Worm (Caenorhabditis elegans) whole organism, L3 larva: ENCODE measurements around the gene ubc-22.
A peak's percentile ranks its signal among the peaks of the same experiment; 100 is the strongest.

Experiments
- ZK546.5 ChIP-seq: sonication (generic microtip); optimal IDR thresholded peaks from 2 replicates; lab custom pipeline; 2017; ENCODE audit warnings: missing biosample characterization, missing genetic modification characterization
- aly-2 ChIP-seq: fragments of 150-350 bp; optimal IDR thresholded peaks from 2 replicates; lab custom pipeline; 2014; ENCODE audit warnings: missing biosample characterization, missing genetic modification characterization
- ceh-82 ChIP-seq: fragments of 150-350 bp; optimal IDR thresholded peaks from 2 replicates; lab custom pipeline; 2014; ENCODE audit warnings: missing biosample characterization, missing genetic modification characterization
- ceh-9 ChIP-seq: sonication (generic microtip); optimal IDR thresholded peaks from 2 replicates; lab custom pipeline; 2018; ENCODE audit warnings: missing biosample characterization, missing genetic modification characterization
- egl-27 ChIP-seq: sonication (generic microtip); optimal IDR thresholded peaks from 4 replicates; lab custom pipeline; 2017; ENCODE audit warnings: missing biosample characterization, missing genetic modification reagents, missing genetic modification characterization
- egl-5 ChIP-seq: fragments of 150-350 bp; optimal IDR thresholded peaks from 2 replicates; lab custom pipeline; 2017; ENCODE audit warnings: missing biosample characterization, missing genetic modification reagents, missing genetic modification characterization, inconsistent platforms
- elt-1 ChIP-seq: fragments of 150-350 bp; optimal IDR thresholded peaks from 2 replicates; lab custom pipeline; 2014; ENCODE audit warnings: missing biosample characterization, missing genetic modification characterization
- elt-2 ChIP-seq: sonication (generic microtip); optimal IDR thresholded peaks from 2 replicates; lab custom pipeline; 2016; ENCODE audit warnings: missing genetic modification reagents, mild to moderate bottlenecking, missing genetic modification characterization, missing compliant biosample characterization
- elt-3 ChIP-seq, 3 experiments: fragments of 150-350 bp in 1 of 3; sonication (generic microtip) in 2 of 3; optimal IDR thresholded peaks; 2 replicates in 2 of 3; 4 replicates in 1 of 3; lab custom pipeline; 2014 to 2017; ENCODE audit warnings: missing biosample characterization in 3 of 3, missing genetic modification characterization in 3 of 3
- hmg-11 ChIP-seq: sonication (generic microtip); optimal IDR thresholded peaks from 2 replicates; lab custom pipeline; 2016; ENCODE audit warnings: missing genetic modification characterization, missing compliant biosample characterization
- jun-1 ChIP-seq: fragments of 150-350 bp; optimal IDR thresholded peaks from 2 replicates; lab custom pipeline; 2014; ENCODE audit warnings: missing biosample characterization, missing genetic modification reagents, missing genetic modification characterization
- lin-39 ChIP-seq: fragments of 150-350 bp; optimal IDR thresholded peaks from 2 replicates; lab custom pipeline; 2018; ENCODE audit warnings: missing biosample characterization, missing genetic modification reagents, missing genetic modification characterization
- mdl-1 ChIP-seq: fragments of 150-350 bp; optimal IDR thresholded peaks from 2 replicates; lab custom pipeline; 2014; ENCODE audit warnings: missing biosample characterization, missing genetic modification characterization
- mml-1 ChIP-seq: fragments of 150-350 bp; sonication (generic microtip); optimal IDR thresholded peaks from 3 replicates; lab custom pipeline; 2014; ENCODE audit warnings: missing biosample characterization, missing genetic modification characterization
- nfya-1 ChIP-seq: sonication (generic microtip); optimal IDR thresholded peaks from 2 replicates; lab custom pipeline; 2017; ENCODE audit warnings: missing genetic modification characterization, mild to moderate bottlenecking, missing compliant biosample characterization, antibody characterized with exemption, moderate library complexity; ENCODE audit not compliant: insufficient read depth
- nhr-11 ChIP-seq: fragments of 150-350 bp; optimal IDR thresholded peaks from 2 replicates; lab custom pipeline; 2014; ENCODE audit warnings: missing biosample characterization, missing genetic modification characterization
- nhr-12 ChIP-seq: fragments of 150-350 bp; optimal IDR thresholded peaks from 2 replicates; lab custom pipeline; 2014; ENCODE audit warnings: missing biosample characterization, missing genetic modification characterization
- nhr-23 ChIP-seq: fragments of 150-350 bp; optimal IDR thresholded peaks from 2 replicates; lab custom pipeline; 2014; ENCODE audit warnings: missing biosample characterization, missing genetic modification reagents, missing genetic modification characterization
- nhr-25 ChIP-seq: sonication (generic microtip); optimal IDR thresholded peaks from 2 replicates; lab custom pipeline; 2017; ENCODE audit warnings: missing biosample characterization, missing genetic modification characterization
- nhr-28 ChIP-seq: fragments of 150-350 bp; optimal IDR thresholded peaks from 2 replicates; lab custom pipeline; 2014; ENCODE audit warnings: missing biosample characterization, missing genetic modification characterization
- nhr-67 ChIP-seq: fragments of 150-350 bp; optimal IDR thresholded peaks from 2 replicates; lab custom pipeline; 2014; ENCODE audit warnings: missing biosample characterization, missing genetic modification characterization
- nhr-76 ChIP-seq: fragments of 150-350 bp; sonication (generic microtip); optimal IDR thresholded peaks from 5 replicates; lab custom pipeline; 2014; ENCODE audit warnings: missing biosample characterization, missing genetic modification characterization
- nhr-77 ChIP-seq: fragments of 150-350 bp; optimal IDR thresholded peaks from 2 replicates; lab custom pipeline; 2014; ENCODE audit warnings: missing biosample characterization, missing genetic modification characterization
- pha-4 ChIP-seq: fragments of 150-350 bp; optimal IDR thresholded peaks from 2 replicates; lab custom pipeline; 2014; ENCODE audit warnings: missing biosample characterization, missing genetic modification reagents, missing genetic modification characterization
- pqm-1 ChIP-seq: fragments of 150-350 bp; optimal IDR thresholded peaks from 2 replicates; lab custom pipeline; 2017; ENCODE audit warnings: missing biosample characterization, missing genetic modification characterization, inconsistent platforms
- sea-2 ChIP-seq: fragments of 150-350 bp; sonication (generic microtip); optimal IDR thresholded peaks from 4 replicates; lab custom pipeline; 2014; ENCODE audit warnings: missing biosample characterization, missing genetic modification reagents, missing genetic modification characterization
- snpc-4 ChIP-seq: fragments of 150-350 bp; optimal IDR thresholded peaks from 2 replicates; lab custom pipeline; 2014; ENCODE audit warnings: missing biosample characterization, missing genetic modification characterization
- tbx-2 ChIP-seq: sonication (generic microtip); optimal IDR thresholded peaks from 2 replicates; lab custom pipeline; 2016; ENCODE audit warnings: mild to moderate bottlenecking, missing genetic modification characterization, missing compliant biosample characterization

Gene ubc-22

ce11 chrX:8891393-8891953 lies 22.5 kb upstream of the ubc-22 start:
- no peak for TF ChIP-seq snpc-4 (tag; lab: Kevin White, UChicago)
- TF ChIP-seq lin-39 (tag; lab: Kevin White, UChicago): no peak
- no peak for TF ChIP-seq hmg-11 (tag; lab: Kevin White, UChicago)
- peak; percentile 10 for TF ChIP-seq pqm-1
- peak; percentile 44 for TF ChIP-seq elt-2 (tag; lab: Kevin White, UChicago)

DNA sequence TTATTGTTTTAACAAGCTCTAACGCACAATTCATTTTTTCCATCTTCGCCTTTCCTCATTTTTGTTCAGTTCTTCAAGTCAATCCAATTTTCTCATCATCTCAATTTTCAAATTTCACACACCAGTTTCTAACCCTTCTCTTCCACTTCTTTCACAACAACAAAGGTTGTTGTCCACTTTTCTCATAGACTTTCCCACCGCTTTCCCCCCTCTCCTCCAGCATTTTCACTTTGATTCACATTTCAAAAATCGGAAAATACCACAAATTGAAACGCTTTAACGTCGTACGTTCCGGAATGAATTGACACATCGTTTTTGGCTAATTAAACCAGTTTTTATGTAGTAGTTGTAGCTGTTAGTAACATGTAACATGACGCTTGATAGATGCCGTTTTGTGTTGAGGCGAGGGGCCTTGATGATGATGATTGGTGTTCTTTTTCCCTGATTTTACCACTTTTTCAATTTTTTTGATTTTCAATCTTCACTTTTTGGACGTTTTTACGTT lies 21.3 kb upstream of the ubc-22 start:
- no peak for TF ChIP-seq ceh-82 (tag; lab: Kevin White, UChicago)
- TF ChIP-seq pha-4 (tag; lab: Kevin White, UChicago): no peak
- TF ChIP-seq ZK546.5 (tag; lab: Kevin White, UChicago): no peak
- TF ChIP-seq mml-1 (tag; lab: Kevin White, UChicago): no peak
- TF ChIP-seq pqm-1: no peak
- TF ChIP-seq sea-2 (GFP tag; lab: Kevin White, UChicago): no peak
- TF ChIP-seq nfya-1 (tag; lab: Kevin White, UChicago): no peak
- TF ChIP-seq nhr-23 (tag; lab: Kevin White, UChicago): no peak
- TF ChIP-seq, all 47 proteins: peak for 0

ce11 chrX:8888835-8889234 lies 19.9 kb upstream of the ubc-22 start:
- TF ChIP-seq nhr-77 (tag; lab: Kevin White, UChicago) (no peak), nfya-1 (tag; lab: Kevin White, UChicago) (peak; percentile 14), egl-5 (tag; lab: Kevin White, UChicago) (peak; percentile 22)

DNA sequence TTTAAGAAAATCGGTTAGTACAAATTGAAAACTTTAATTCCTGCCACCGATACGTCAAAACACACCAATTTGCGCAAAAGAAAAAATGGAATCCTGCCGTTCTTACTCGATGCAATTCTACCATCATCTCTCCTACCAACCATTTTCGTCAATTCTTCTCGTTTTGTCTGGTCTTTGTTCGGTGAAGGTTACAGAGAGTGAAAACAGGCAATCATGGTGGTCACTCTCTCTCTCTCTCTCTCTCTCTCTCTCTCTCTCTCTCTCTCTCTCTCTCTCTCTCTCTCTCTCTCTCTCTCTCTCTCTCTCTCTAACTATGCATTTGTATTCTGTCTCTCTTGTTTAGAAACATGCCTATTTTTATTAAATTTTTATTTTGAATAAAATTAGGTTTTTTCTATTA lies 13.2 kb upstream of the ubc-22 start:
- peak; percentile 42 for TF ChIP-seq nhr-25
- TF ChIP-seq lin-39 (tag; lab: Kevin White, UChicago): no peak
- TF ChIP-seq, all 47 proteins: peak for 1

ce11 chrX:8879349-8879748 lies 10.4 kb upstream of the ubc-22 start, which contains the start of gene C06E2.2:
Gene C06E2.2 (plus strand): TSS chrX:8879649.
- no peak for TF ChIP-seq nhr-28 (tag; lab: Kevin White, UChicago)
- TF ChIP-seq ceh-9: no peak
- TF ChIP-seq jun-1 (tag; lab: Kevin White, UChicago): no peak
- TF ChIP-seq aly-2: no peak
- TF ChIP-seq nhr-11 (tag; lab: Kevin White, UChicago): no peak
- TF ChIP-seq mml-1 (tag; lab: Kevin White, UChicago): no peak
- TF ChIP-seq sea-2 (GFP tag; lab: Kevin White, UChicago): no peak
- no peak for TF ChIP-seq ZK546.5 (tag; lab: Kevin White, UChicago)
- no peak for TF ChIP-seq pqm-1
- TF ChIP-seq elt-3 (tag; optimal IDR thresholded peaks at IDR 0.05; lab: Kevin White, UChicago): no peak
- TF ChIP-seq tbx-2 (tag; lab: Kevin White, UChicago): no peak
- no peak for TF ChIP-seq snpc-4 (tag; lab: Kevin White, UChicago)
- no peak for TF ChIP-seq hmg-11 (tag; lab: Kevin White, UChicago)
- no peak for TF ChIP-seq elt-1 (tag; lab: Kevin White, UChicago)
- TF ChIP-seq nhr-76 (tag; lab: Kevin White, UChicago): no peak
- no peak for TF ChIP-seq elt-2 (tag; lab: Kevin White, UChicago)
- TF ChIP-seq egl-27 (tag; lab: Kevin White, UChicago): no peak

- no peak for TF ChIP-seq mdl-1 (tag; lab: Kevin White, UChicago)
- no peak for TF ChIP-seq aly-2
Measured at ce11 chrX:8878709-8879108, 9.7 kb upstream of the ubc-22 start.

- TF ChIP-seq egl-5 (tag; lab: Kevin White, UChicago) (no peak), egl-27 (tag; lab: Kevin White, UChicago) (no peak), nhr-12 (no peak), nfya-1 (tag; lab: Kevin White, UChicago) (no peak), nhr-67 (tag; lab: Kevin White, UChicago) (no peak)
Measured at ce11 chrX:8877162-8877561, 8.2 kb upstream of the ubc-22 start.
